Worm (Caenorhabditis elegans) whole organism, L1 larva: ENCODE data around the gene sri-42.

ENCODE experiments used
- C04F5.9 ChIP-seq: sonication (generic microtip); optimal IDR thresholded peaks from 2 replicates; lab custom pipeline; 2016; ENCODE audit warnings: missing genetic modification characterization, missing compliant biosample characterization
- F16B12.6 ChIP-seq: fragments of 150-350 bp; optimal IDR thresholded peaks from 2 replicates; lab custom pipeline; 2014; ENCODE audit warnings: missing biosample characterization, missing genetic modification characterization
- Y116A8C.19 ChIP-seq: sonication (generic microtip); optimal IDR thresholded peaks from 2 replicates; lab custom pipeline; 2016; ENCODE audit warnings: missing compliant biosample characterization, missing genetic modification characterization, borderline replicate concordance
- alr-1 ChIP-seq: fragments of 200-800 bp; sonication (Bioruptor generic); optimal IDR thresholded peaks from 2 replicates; lab custom pipeline; 2018; ENCODE audit warnings: borderline replicate concordance, mild to moderate bottlenecking, missing genetic modification characterization, missing compliant biosample characterization
- ama-1 ChIP-seq: fragments of 150-350 bp; optimal IDR thresholded peaks from 2 replicates; lab custom pipeline; 2014
- ceh-63 ChIP-seq: fragments of 200-800 bp; sonication (Bioruptor generic); optimal IDR thresholded peaks from 2 replicates; lab custom pipeline; 2018; ENCODE audit warnings: mild to moderate bottlenecking, missing genetic modification characterization, missing compliant biosample characterization
- ceh-88 ChIP-seq: fragments of 200-800 bp; sonication (Bioruptor generic); IDR thresholded peaks from 2 replicates; pipeline ENCODE4 v1.3.6; 2022; ENCODE audit warnings: missing genetic modification characterization, missing compliant biosample characterization
- dpl-1 ChIP-seq, 3 experiments: fragments of 150-350 bp in 2 of 3; sonication (generic microtip) in 1 of 3; optimal IDR thresholded peaks; 2 replicates each; lab custom pipeline; 2014 to 2017; ENCODE audit warnings: missing biosample characterization in 3 of 3, missing genetic modification characterization in 3 of 3, missing genetic modification reagents in 3 of 3
- egl-13 ChIP-seq: sonication (generic microtip); optimal IDR thresholded peaks from 2 replicates; lab custom pipeline; 2016; ENCODE audit warnings: missing genotype, missing genetic modification reagents, missing genetic modification characterization, missing compliant biosample characterization
- egl-27 ChIP-seq, 2 experiments: fragments of 150-350 bp in 1 of 2; sonication (generic microtip); optimal IDR thresholded peaks; 3 replicates each; lab custom pipeline; 2017 to 2018; ENCODE audit warnings: missing biosample characterization in 2 of 2, missing genetic modification characterization in 2 of 2, missing genetic modification reagents in 2 of 2
- ets-5 ChIP-seq: fragments of 200-800 bp; sonication (Bioruptor generic); IDR thresholded peaks from 2 replicates; pipeline ENCODE4 v1.3.6; 2022; ENCODE audit warnings: missing genetic modification characterization, missing compliant biosample characterization
- fkh-4 ChIP-seq: sonication (generic microtip); optimal IDR thresholded peaks from 2 replicates; lab custom pipeline; 2016; ENCODE audit warnings: missing compliant biosample characterization, missing genetic modification characterization, borderline replicate concordance
- fkh-8 ChIP-seq: sonication (generic microtip); optimal IDR thresholded peaks from 2 replicates; lab custom pipeline; 2016; ENCODE audit warnings: mild to moderate bottlenecking, missing genetic modification characterization, missing compliant biosample characterization
- fos-1 ChIP-seq: fragments of 150-350 bp; optimal IDR thresholded peaks from 2 replicates; lab custom pipeline; 2014; ENCODE audit warnings: missing biosample characterization, missing genetic modification characterization
- grh-1 ChIP-seq: fragments of 200-800 bp; sonication (Bioruptor generic); IDR thresholded peaks from 2 replicates; pipeline ENCODE4 v1.3.6; 2022; ENCODE audit warnings: missing genetic modification reagents, missing genetic modification characterization, missing compliant biosample characterization
- isw-1 ChIP-seq: fragments of 200-800 bp; sonication (Bioruptor generic); IDR thresholded peaks from 2 replicates; pipeline ENCODE4 v1.3.6; 2022; ENCODE audit warnings: missing genetic modification characterization, missing compliant biosample characterization
- lin-13 ChIP-seq: fragments of 150-350 bp; optimal IDR thresholded peaks from 2 replicates; lab custom pipeline; 2014; ENCODE audit warnings: missing biosample characterization, missing genetic modification reagents, missing genetic modification characterization
- lin-14 ChIP-seq: fragments of 200-800 bp; sonication (Bioruptor generic); optimal IDR thresholded peaks from 2 replicates; lab custom pipeline; 2018; ENCODE audit warnings: mild to moderate bottlenecking, missing genetic modification characterization, moderate library complexity, missing compliant biosample characterization
- lin-35 ChIP-seq, 2 experiments: fragments of 150-350 bp; optimal IDR thresholded peaks; 2 replicates each; lab custom pipeline; 2014; ENCODE audit warnings: missing biosample characterization in 2 of 2, missing genetic modification characterization in 2 of 2, missing genetic modification reagents in 2 of 2
- mdl-1 ChIP-seq, 2 experiments: fragments of 150-350 bp; optimal IDR thresholded peaks; 2 replicates each; lab custom pipeline; 2014 to 2017; ENCODE audit warnings: missing biosample characterization in 2 of 2, missing genetic modification characterization in 2 of 2, inconsistent platforms in 1 of 2
- nhr-11 ChIP-seq: fragments of 150-350 bp; optimal IDR thresholded peaks from 2 replicates; lab custom pipeline; 2014; ENCODE audit warnings: missing biosample characterization, missing genetic modification characterization
- nhr-19 ChIP-seq: fragments of 200-800 bp; sonication (Bioruptor generic); conservative IDR thresholded peaks from 2 replicates; pipeline ENCODE4 v1.3.6; 2022; ENCODE audit warnings: missing genetic modification characterization, missing compliant biosample characterization
- nhr-20 ChIP-seq: sonication (generic microtip); optimal IDR thresholded peaks from 2 replicates; lab custom pipeline; 2016; ENCODE audit warnings: mild to moderate bottlenecking, missing genetic modification characterization, missing compliant biosample characterization
- nhr-84 ChIP-seq: sonication (generic microtip); optimal IDR thresholded peaks from 2 replicates; lab custom pipeline; 2017; ENCODE audit warnings: missing biosample characterization, missing genetic modification characterization
- nhr-85 ChIP-seq: sonication (generic microtip); peaks from one replicate; lab custom pipeline; 2016; ENCODE audit warnings: missing genetic modification characterization, inconsistent platforms, missing compliant biosample characterization
- nhr-90 ChIP-seq: sonication (generic microtip); optimal IDR thresholded peaks from 2 replicates; lab custom pipeline; 2016; ENCODE audit warnings: mild to moderate bottlenecking, missing genetic modification characterization, missing compliant biosample characterization; ENCODE audit not compliant: poor library complexity
- snpc-4 ChIP-seq: fragments of 150-350 bp; optimal IDR thresholded peaks from 2 replicates; lab custom pipeline; 2014; ENCODE audit warnings: missing biosample characterization, missing genetic modification characterization
- snu-23 ChIP-seq: sonication (generic microtip); optimal IDR thresholded peaks from 2 replicates; lab custom pipeline; 2016; ENCODE audit warnings: missing genetic modification characterization, missing compliant biosample characterization
- sptf-1 ChIP-seq: fragments of 150-350 bp; optimal IDR thresholded peaks from 2 replicates; lab custom pipeline; 2014; ENCODE audit warnings: missing biosample characterization, missing genetic modification characterization
- sup-37 ChIP-seq: fragments of 200-800 bp; sonication (Bioruptor generic); optimal IDR thresholded peaks from 2 replicates; lab custom pipeline; 2018; ENCODE audit warnings: mild to moderate bottlenecking, missing genetic modification characterization, missing compliant biosample characterization
- tbx-2 ChIP-seq: sonication (generic microtip); optimal IDR thresholded peaks from 2 replicates; lab custom pipeline; 2016; ENCODE audit warnings: missing genetic modification characterization, missing compliant biosample characterization
- unc-130 ChIP-seq: fragments of 150-350 bp; optimal IDR thresholded peaks from 2 replicates; lab custom pipeline; 2017; ENCODE audit warnings: missing biosample characterization, missing genetic modification characterization, inconsistent platforms
- unc-30 ChIP-seq: sonication (generic microtip); optimal IDR thresholded peaks from 2 replicates; lab custom pipeline; 2017; ENCODE audit warnings: missing biosample characterization, missing genetic modification characterization
- xbp-1 ChIP-seq: sonication (generic microtip); optimal IDR thresholded peaks from 2 replicates; lab custom pipeline; 2016; ENCODE audit warnings: missing genetic modification characterization, missing compliant biosample characterization
- ztf-4 ChIP-seq: fragments of 150-350 bp; optimal IDR thresholded peaks from 2 replicates; lab custom pipeline; 2014; ENCODE audit warnings: missing biosample characterization, missing genetic modification characterization

The sri-42 gene

ce11 chrII:3151615-3152014 lies 8.9 kb upstream of the sri-42 start, which contains the start of the genes T10D4.14 and T10D4.19:
Gene T10D4.14 (minus strand): TSS chrII:3151715.
Gene T10D4.19 (plus strand): TSS chrII:3151918.
- TF ChIP-seq Y116A8C.19 (tag; lab: Kevin White, UChicago), result no peak
- no peak for TF ChIP-seq alr-1
- TF ChIP-seq C04F5.9 (tag; lab: Kevin White, UChicago), result no peak
- TF ChIP-seq sup-37, result no peak
- TF ChIP-seq fkh-8 (tag; lab: Kevin White, UChicago), result no peak
- no peak for TF ChIP-seq egl-27 (tag; optimal IDR thresholded peaks at IDR 0.05; lab: Kevin White, UChicago)
- no peak for TF ChIP-seq ceh-63 (GFP tag; lab: Kevin White, UChicago)
- TF ChIP-seq nhr-85 (tag; lab: Kevin White, UChicago), result no peak
- no peak for TF ChIP-seq snu-23
- no peak for TF ChIP-seq egl-13 (tag; lab: Kevin White, UChicago)
- TF ChIP-seq sptf-1, result no peak
- no peak for TF ChIP-seq nhr-20 (tag; lab: Kevin White, UChicago)
- no peak for TF ChIP-seq tbx-2 (tag; lab: Kevin White, UChicago)
- TF ChIP-seq ceh-88 (GFP tag; lab: Robert Waterston, UW), result no peak
- no peak for TF ChIP-seq fkh-4
- TF ChIP-seq lin-35 (GFP tag; optimal IDR thresholded peaks at IDR 0.05; lab: Kevin White, UChicago), result no peak
- no peak for TF ChIP-seq unc-30

DNA sequence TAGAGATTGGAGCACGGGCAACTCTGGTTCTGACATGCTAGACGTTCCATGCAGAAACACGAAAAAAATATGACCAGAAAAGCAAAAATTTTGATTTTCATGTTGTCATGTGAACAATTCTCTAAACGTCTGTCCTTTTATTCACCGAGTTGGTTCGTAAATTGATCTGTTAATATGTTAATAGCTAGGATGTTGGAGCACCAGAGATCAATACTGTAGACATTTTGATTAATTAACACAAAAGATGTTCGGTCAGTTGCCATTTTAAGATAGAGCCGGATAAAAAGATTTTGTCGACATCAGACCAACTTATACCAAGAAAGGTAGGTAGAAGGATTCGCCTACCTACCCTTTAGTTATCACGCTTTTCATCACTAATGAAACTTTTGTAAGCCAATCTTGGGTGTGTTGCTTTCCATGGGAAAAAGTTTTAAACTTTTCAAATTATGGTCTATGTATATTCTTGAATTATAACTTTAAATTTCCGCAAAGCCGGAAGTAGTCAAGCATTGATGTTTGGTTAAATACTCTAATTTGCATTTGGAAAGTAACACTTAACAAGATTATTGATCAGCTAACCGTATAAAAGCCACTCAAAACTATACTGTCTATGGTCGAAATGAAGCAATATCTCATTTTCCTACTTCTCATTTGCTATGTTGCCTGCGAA lies 6.9 kb upstream of the sri-42 start, which contains the start of the genes T10D4.11 and T10D4.1:
Gene T10D4.11 (minus strand): TSS at position 101 of the 670 bp plus-strand sequence.
Gene T10D4.1 (plus strand): TSS at position 620 of the 670 bp plus-strand sequence.
- TF ChIP-seq ztf-4 (tag; lab: Kevin White, UChicago), result no peak
- TF ChIP-seq unc-130, result no peak
- TF ChIP-seq nhr-84 (tag; lab: Kevin White, UChicago), result no peak
- no peak for TF ChIP-seq nhr-90 (tag; lab: Kevin White, UChicago)
- no peak for TF ChIP-seq lin-13 (GFP tag; lab: Kevin White, UChicago)
- TF ChIP-seq sup-37, result no peak
- TF ChIP-seq ets-5 (GFP tag; lab: Robert Waterston, UW), result no peak
- TF ChIP-seq isw-1 (GFP tag; lab: Robert Waterston, UW), result no peak

ce11 chrII:3148404-3148803 lies 5.6 kb upstream of the sri-42 start:
- TF ChIP-seq isw-1 (GFP tag; lab: Robert Waterston, UW), result no peak
- no peak for TF ChIP-seq F16B12.6 (tag; lab: Kevin White, UChicago)
- TF ChIP-seq nhr-11 (tag; lab: Kevin White, UChicago), result no peak
- TF ChIP-seq mdl-1 (tag; optimal IDR thresholded peaks at IDR 0.05; lab: Kevin White, UChicago), result no peak
- no peak for TF ChIP-seq xbp-1
- no peak for TF ChIP-seq fos-1 (tag; lab: Kevin White, UChicago)

- TF ChIP-seq lin-35 (GFP tag; optimal IDR thresholded peaks at IDR 0.05; lab: Kevin White, UChicago) (no peak), grh-1 (GFP tag; lab: Robert Waterston, UW) (no peak), fos-1 (tag; lab: Kevin White, UChicago) (no peak), snpc-4 (tag; lab: Kevin White, UChicago) (no peak), dpl-1 (GFP tag; optimal IDR thresholded peaks at IDR 0.05; lab: Kevin White, UChicago) (no peak), nhr-19 (GFP tag; lab: Robert Waterston, UW) (no peak), fkh-4 (no peak), ama-1 (lab: Kevin White, UChicago) (no peak), ztf-4 (tag; lab: Kevin White, UChicago) (no peak), lin-14 (GFP tag; lab: Kevin White, UChicago) (no peak)
- TF ChIP-seq, all 84 proteins: peak for 0
These were observed 3.1 kb upstream of the sri-42 start, which contains the start of gene T10D4.15 for ce11 chrII:3145842-3146241. Gene T10D4.15 (plus strand): TSS chrII:3146142.
